Fruit fly (Drosophila melanogaster) whole organism, embryonic: Measurements from ENCODE around the gene Sf3a2.

Source experiments
- CG10147 ChIP-seq: fragments of 200-800 bp; sonication (Bioruptor generic); optimal IDR thresholded peaks from 2 replicates; lab custom pipeline; 2019; ENCODE audit warnings: missing biosample characterization, mild to moderate bottlenecking, missing genetic modification characterization, moderate library complexity
- CG12299 ChIP-seq: fragments of 200-800 bp; sonication (Bioruptor generic); optimal IDR thresholded peaks from 2 replicates; lab custom pipeline; 2018; ENCODE audit warnings: missing biosample characterization, mild to moderate bottlenecking, missing genetic modification characterization
- CG12391 ChIP-seq: fragments of 200-800 bp; sonication (Bioruptor generic); optimal IDR thresholded peaks from 3 replicates; lab custom pipeline; 2018; ENCODE audit warnings: missing biosample characterization, mild to moderate bottlenecking, missing genetic modification characterization, moderate library complexity
- CG13296 ChIP-seq: fragments of 200-800 bp; sonication (Bioruptor generic); optimal IDR thresholded peaks from 3 replicates; lab custom pipeline; 2018; ENCODE audit warnings: missing biosample characterization, mild to moderate bottlenecking, missing genetic modification characterization
- CG15601 ChIP-seq: fragments of 200-800 bp; sonication (Bioruptor generic); optimal IDR thresholded peaks from 3 replicates; lab custom pipeline; 2019; ENCODE audit warnings: missing biosample characterization, mild to moderate bottlenecking, missing genetic modification characterization, moderate library complexity
- CG17361 ChIP-seq: fragments of 200-800 bp; sonication (Bioruptor generic); IDR thresholded peaks from 3 replicates; pipeline ENCODE4 v1.3.6; 2022; ENCODE audit warnings: missing biosample characterization, missing genetic modification characterization
- CG17829 ChIP-seq: fragments of 200-800 bp; optimal IDR thresholded peaks from 2 replicates; lab custom pipeline; 2019; ENCODE audit warnings: missing biosample characterization, mild to moderate bottlenecking, missing genetic modification characterization, moderate library complexity
- CG30431 ChIP-seq: fragments of 200-800 bp; sonication (Bioruptor generic); optimal IDR thresholded peaks from 2 replicates; lab custom pipeline; 2017; ENCODE audit warnings: missing biosample characterization, missing genetic modification characterization
- CG34376 ChIP-seq: fragments of 200-800 bp; sonication (Bioruptor generic); optimal IDR thresholded peaks from 2 replicates; lab custom pipeline; 2018; ENCODE audit warnings: missing biosample characterization, mild to moderate bottlenecking, missing genetic modification characterization
- CG6765 ChIP-seq: fragments of 200-800 bp; sonication (Bioruptor generic); optimal IDR thresholded peaks from 3 replicates; lab custom pipeline; 2017; ENCODE audit warnings: missing biosample characterization, mild to moderate bottlenecking, missing genetic modification characterization
- CG8290 ChIP-seq, 3 experiments: fragments of 200-800 bp; sonication (Bioruptor generic); optimal IDR thresholded peaks; 2 replicates each; lab custom pipeline; 2016 to 2019; ENCODE audit warnings: missing biosample characterization in 3 of 3, missing genetic modification characterization in 3 of 3, mild to moderate bottlenecking in 2 of 3, moderate library complexity in 1 of 3
- CHES-1-like ChIP-seq: fragments of 200-800 bp; sonication (Bioruptor generic); optimal IDR thresholded peaks from 2 replicates; lab custom pipeline; 2016; ENCODE audit warnings: missing biosample characterization, missing genetic modification characterization
- D19B ChIP-seq: fragments of 200-800 bp; sonication (Bioruptor generic); optimal IDR thresholded peaks from 2 replicates; lab custom pipeline; 2017; ENCODE audit warnings: missing biosample characterization, mild to moderate bottlenecking, missing genetic modification characterization
- Fer1 ChIP-seq: fragments of 200-800 bp; sonication (Bioruptor generic); optimal IDR thresholded peaks from 2 replicates; lab custom pipeline; 2017; ENCODE audit warnings: missing biosample characterization, mild to moderate bottlenecking, missing genetic modification characterization
- Hey ChIP-seq: fragments of 200-800 bp; sonication (Bioruptor generic); optimal IDR thresholded peaks from 3 replicates; lab custom pipeline; 2018; ENCODE audit warnings: missing biosample characterization, mild to moderate bottlenecking, missing genetic modification characterization
- Hmr ChIP-seq: fragments of 200-800 bp; sonication (Bioruptor generic); optimal IDR thresholded peaks from 3 replicates; lab custom pipeline; 2017; ENCODE audit warnings: mild to moderate bottlenecking, missing biosample characterization, missing genetic modification reagents, missing genetic modification characterization
- Hr51 ChIP-seq, 2 experiments: fragments of 200-800 bp; sonication (Bioruptor generic); optimal IDR thresholded peaks; 2 replicates in 1 of 2; 3 replicates in 1 of 2; lab custom pipeline; 2016 to 2018; ENCODE audit warnings: missing biosample characterization in 2 of 2, missing genetic modification characterization in 2 of 2, mild to moderate bottlenecking in 1 of 2, moderate library complexity in 1 of 2
- Hr78 ChIP-seq, 2 experiments: fragments of 200-800 bp in 1 of 2; fragments of >200 bp in 1 of 2; sonication (Bioruptor generic) in 1 of 2; optimal IDR thresholded peaks; 2 replicates each; lab custom pipeline; 2017 to 2019; ENCODE audit warnings: missing biosample characterization in 2 of 2, missing genetic modification characterization in 2 of 2, mild to moderate bottlenecking in 1 of 2, moderate library complexity in 1 of 2
- Mad ChIP-seq: fragments of 200-800 bp; sonication (Bioruptor generic); optimal IDR thresholded peaks from 2 replicates; lab custom pipeline; 2016; ENCODE audit warnings: missing biosample characterization, missing genetic modification characterization
- Meics ChIP-seq: fragments of 200-800 bp; sonication (Bioruptor generic); optimal IDR thresholded peaks from 2 replicates; lab custom pipeline; 2017; ENCODE audit warnings: missing biosample characterization, mild to moderate bottlenecking, missing genetic modification characterization
- Myb ChIP-seq: fragments of 200-800 bp; sonication (Bioruptor generic); optimal IDR thresholded peaks from 2 replicates; lab custom pipeline; 2016; ENCODE audit warnings: missing biosample characterization, missing genetic modification characterization
- PHDP ChIP-seq: fragments of 200-800 bp; sonication (Bioruptor generic); optimal IDR thresholded peaks from 3 replicates; lab custom pipeline; 2018; ENCODE audit warnings: missing biosample characterization, mild to moderate bottlenecking, missing genetic modification characterization, moderate library complexity
- Pdp1 ChIP-seq, 2 experiments: fragments of 200-800 bp; sonication (Bioruptor generic); optimal IDR thresholded peaks; 3 replicates each; lab custom pipeline; 2016; ENCODE audit warnings: missing biosample characterization in 2 of 2, missing genetic modification characterization in 2 of 2, mild to moderate bottlenecking in 1 of 2, moderate library complexity in 1 of 2
- Rfx ChIP-seq: fragments of 200-800 bp; sonication (Bioruptor generic); IDR thresholded peaks from 2 replicates; pipeline ENCODE4 v1.3.6; 2022; ENCODE audit warnings: missing biosample characterization, missing genetic modification characterization
- Sox100B ChIP-seq: fragments of 200-800 bp; sonication (Bioruptor generic); optimal IDR thresholded peaks from 3 replicates; lab custom pipeline; 2018; ENCODE audit warnings: missing biosample characterization, mild to moderate bottlenecking, missing genetic modification characterization
- Sox102F ChIP-seq: fragments of 200-800 bp; sonication (Bioruptor generic); optimal IDR thresholded peaks from 2 replicates; lab custom pipeline; 2018; ENCODE audit warnings: missing biosample characterization, mild to moderate bottlenecking, missing genetic modification characterization, moderate library complexity
- ac ChIP-seq: fragments of 200-800 bp; sonication (Bioruptor generic); optimal IDR thresholded peaks from 3 replicates; lab custom pipeline; 2017; ENCODE audit warnings: missing biosample characterization, mild to moderate bottlenecking, missing genetic modification characterization
- al ChIP-seq: fragments of 200-800 bp; sonication (Bioruptor generic); IDR thresholded peaks from 2 replicates; pipeline ENCODE4 v1.3.6; 2022; ENCODE audit warnings: missing biosample characterization, missing genetic modification characterization
- br ChIP-seq: fragments of >200 bp; optimal IDR thresholded peaks from 2 replicates; lab custom pipeline; 2017
- dmrt11E ChIP-seq: fragments of 200-800 bp; sonication (Bioruptor generic); optimal IDR thresholded peaks from 3 replicates; lab custom pipeline; 2018; ENCODE audit warnings: missing biosample characterization, mild to moderate bottlenecking, missing genetic modification characterization, moderate library complexity
- exex ChIP-seq: fragments of 200-800 bp; sonication (Bioruptor generic); optimal IDR thresholded peaks from 4 replicates; lab custom pipeline; 2018; ENCODE audit warnings: missing biosample characterization, mild to moderate bottlenecking, missing genetic modification characterization, moderate library complexity
- ftz-f1 ChIP-seq: fragments of 200-800 bp; sonication (Bioruptor generic); optimal IDR thresholded peaks from 2 replicates; lab custom pipeline; 2016; ENCODE audit warnings: missing biosample characterization, missing genetic modification characterization
- gem ChIP-seq: fragments of 200-800 bp; sonication (Bioruptor generic); optimal IDR thresholded peaks from 2 replicates; lab custom pipeline; 2019; ENCODE audit warnings: missing biosample characterization, mild to moderate bottlenecking, missing genetic modification characterization, moderate library complexity
- grau ChIP-seq: fragments of 200-800 bp; optimal IDR thresholded peaks from 3 replicates; lab custom pipeline; 2019; ENCODE audit warnings: missing biosample characterization, mild to moderate bottlenecking, missing genetic modification characterization, moderate library complexity
- ken ChIP-seq: fragments of 200-800 bp; sonication (Bioruptor generic); IDR thresholded peaks from 3 replicates; pipeline ENCODE4 v1.3.6; 2022; ENCODE audit warnings: missing biosample characterization, missing genetic modification characterization
- kni ChIP-seq: fragments of 200-800 bp; sonication (Bioruptor generic); optimal IDR thresholded peaks from 3 replicates; lab custom pipeline; 2017; ENCODE audit warnings: mild to moderate bottlenecking, missing biosample characterization, missing genetic modification reagents, missing genetic modification characterization
- lmd ChIP-seq: fragments of 200-800 bp; sonication (Bioruptor generic); IDR thresholded peaks from 2 replicates; pipeline ENCODE4 v1.3.6; 2022; ENCODE audit warnings: missing biosample characterization, missing genetic modification characterization
- pum ChIP-seq: fragments of 200-800 bp; sonication (Bioruptor generic); optimal IDR thresholded peaks from 2 replicates; lab custom pipeline; 2016; ENCODE audit warnings: missing biosample characterization, missing genetic modification characterization
- sens ChIP-seq: fragments of 200-800 bp; sonication (Bioruptor generic); peaks from one replicate; lab custom pipeline; 2016; ENCODE audit warnings: missing biosample characterization, missing genetic modification characterization
- slou ChIP-seq: fragments of 200-800 bp; sonication (Bioruptor generic); optimal IDR thresholded peaks from 3 replicates; lab custom pipeline; 2016; ENCODE audit warnings: missing biosample characterization, missing genetic modification characterization
- sr ChIP-seq: fragments of 200-800 bp; sonication (Bioruptor generic); IDR thresholded peaks from 3 replicates; pipeline ENCODE4 v1.3.6; 2022; ENCODE audit warnings: missing biosample characterization, missing genetic modification characterization
- sug ChIP-seq: fragments of 200-800 bp; optimal IDR thresholded peaks from 2 replicates; lab custom pipeline; 2019; ENCODE audit warnings: missing biosample characterization, mild to moderate bottlenecking, missing genetic modification characterization, moderate library complexity
- tin ChIP-seq: fragments of 200-800 bp; sonication (Bioruptor generic); optimal IDR thresholded peaks from 3 replicates; lab custom pipeline; 2016; ENCODE audit warnings: missing biosample characterization, missing genetic modification characterization
- unc-4 ChIP-seq: fragments of 200-800 bp; sonication (Bioruptor generic); IDR thresholded peaks from 2 replicates; pipeline ENCODE4 v1.3.6; 2022; ENCODE audit warnings: missing biosample characterization, missing genetic modification characterization; ENCODE audit not compliant: partially characterized antibody

The Sf3a2 gene

DNA sequence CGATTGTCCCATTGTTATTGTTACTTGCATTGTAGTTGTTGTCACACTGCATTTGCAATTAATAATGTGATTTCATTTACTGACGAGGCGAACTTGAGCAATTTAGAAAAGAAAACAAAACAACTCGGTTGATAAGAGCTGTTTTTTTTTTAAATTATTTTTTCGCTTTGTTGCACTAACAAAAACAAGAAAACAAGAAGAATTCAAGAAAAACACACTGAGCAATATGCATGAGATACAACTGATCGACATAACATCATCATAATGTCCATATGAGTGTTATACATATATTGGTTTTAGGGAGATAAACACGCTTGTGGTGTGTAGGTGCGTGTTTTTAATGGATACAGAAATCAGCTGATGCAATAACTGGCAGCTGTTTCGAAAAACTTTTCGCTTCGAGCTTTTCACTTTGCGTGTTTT is 11.4 kb downstream of the Sf3a2 start (continued):
- peak; percentile 23 for TF ChIP-seq CG10147 (GFP tag; lab: Kevin White, UChicago)
- TF ChIP-seq Meics (GFP tag; lab: Kevin White, UChicago), result peak; percentile 29
- no peak for TF ChIP-seq slou
- TF ChIP-seq CG34376 (GFP tag; lab: Kevin White, UChicago), result peak; percentile 40
- TF ChIP-seq CG12299 (tag; lab: Kevin White, UChicago), result peak; percentile 55
- TF ChIP-seq Fer1 (GFP tag; lab: Kevin White, UChicago), result peak; percentile 24
- no peak for TF ChIP-seq kni (GFP tag; lab: Kevin White, UChicago)
- no peak for TF ChIP-seq CG8290 (GFP tag; optimal IDR thresholded peaks at IDR 0.05; lab: Kevin White, UChicago)
- peak in 1 of 2 experiments; percentile 67 for TF ChIP-seq CG8290 (tag; optimal IDR thresholded peaks at IDR 0.05; lab: Kevin White, UChicago)
- TF ChIP-seq Sox102F, result peak; percentile 9
- TF ChIP-seq Mad (GFP tag; lab: Kevin White, UChicago), result no peak
- TF ChIP-seq, all 482 proteins: peak for 73

DNA sequence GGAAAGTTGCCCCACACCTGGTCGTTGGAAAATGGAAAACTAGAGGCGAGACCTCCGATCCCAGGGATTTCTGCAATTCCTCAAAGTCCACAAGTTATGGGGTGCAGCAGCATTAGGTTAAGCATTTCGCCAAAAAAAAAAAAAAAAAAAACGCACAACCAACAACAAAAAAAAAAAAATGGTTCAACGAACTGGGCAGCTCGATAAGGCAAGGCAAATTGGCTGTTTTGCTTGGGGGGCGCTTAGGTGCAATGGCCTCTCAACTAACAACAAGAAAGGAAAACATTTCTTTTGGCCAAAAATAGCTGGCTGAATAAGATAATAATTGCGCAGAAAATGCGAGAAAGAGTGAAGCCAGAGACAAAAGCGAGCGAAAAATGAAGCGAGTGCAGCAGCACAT is 13.7 kb downstream of the Sf3a2 start:
- peak; percentile 56 for TF ChIP-seq sug (tag; lab: Kevin White, UChicago)
- no peak for TF ChIP-seq Hey (tag; lab: Kevin White, UChicago)

DNA sequence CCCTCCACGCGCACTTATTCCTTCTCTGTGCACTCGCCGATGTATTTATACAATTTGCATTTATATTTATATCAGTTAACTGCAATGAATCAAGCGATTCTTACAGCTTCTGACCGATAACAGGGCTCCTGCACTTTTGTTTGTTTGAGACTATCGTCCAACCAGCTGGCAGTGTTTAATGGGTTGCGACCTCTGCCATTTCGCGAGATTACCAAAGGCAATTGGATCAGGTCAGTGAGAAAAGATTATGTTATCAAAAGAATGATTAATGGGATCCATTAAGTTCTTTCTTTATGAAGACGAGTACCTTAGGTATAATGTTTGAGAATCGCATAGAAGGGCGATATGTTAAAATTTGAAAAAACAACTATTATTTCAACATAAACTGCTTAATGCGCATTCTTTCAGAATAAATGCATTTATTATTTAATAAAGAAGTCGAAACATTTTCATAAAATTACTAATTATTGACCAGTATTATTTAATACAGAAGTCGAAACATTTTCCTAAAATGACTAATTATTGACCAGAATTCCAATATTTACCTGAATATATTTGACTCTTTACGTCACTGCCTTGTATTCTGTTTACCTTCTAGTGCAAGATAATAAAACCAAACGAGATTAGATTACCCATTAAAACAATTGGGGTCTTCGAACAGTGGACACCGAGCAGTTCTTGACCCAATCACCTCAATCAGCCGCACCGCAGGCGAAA is 14.2 kb downstream of the Sf3a2 start:
- TF ChIP-seq gem (tag; lab: Kevin White, UChicago) (peak; percentile 22), dmrt11E (no peak), CG6765 (GFP tag; lab: Kevin White, UChicago) (no peak), Hr51 (GFP tag; optimal IDR thresholded peaks at IDR 0.05; lab: Kevin White, UChicago) (peak in 1 of 2 experiments; percentile 12), PHDP (tag; lab: Kevin White, UChicago) (peak; percentile 20), exex (tag; lab: Kevin White, UChicago) (peak; percentile 30), CG17829 (tag; lab: Kevin White, UChicago) (peak; percentile 93), CG15601 (peak; percentile 31), Hr78 (GFP tag; optimal IDR thresholded peaks at IDR 0.05; lab: Kevin White, UChicago) (peak in 1 of 2 experiments; percentile 71), Pdp1 (GFP tag; optimal IDR thresholded peaks at IDR 0.05; lab: Kevin White, UChicago) (peak in 1 of 2 experiments; percentile 44), pum (GFP tag; lab: Kevin White, UChicago) (no peak), Myb (GFP tag; lab: Kevin White, UChicago) (no peak), grau (peak; percentile 15), D19B (GFP tag; lab: Kevin White, UChicago) (peak; percentile 23), sens (GFP tag; lab: Kevin White, UChicago) (peak; percentile 74)

DNA sequence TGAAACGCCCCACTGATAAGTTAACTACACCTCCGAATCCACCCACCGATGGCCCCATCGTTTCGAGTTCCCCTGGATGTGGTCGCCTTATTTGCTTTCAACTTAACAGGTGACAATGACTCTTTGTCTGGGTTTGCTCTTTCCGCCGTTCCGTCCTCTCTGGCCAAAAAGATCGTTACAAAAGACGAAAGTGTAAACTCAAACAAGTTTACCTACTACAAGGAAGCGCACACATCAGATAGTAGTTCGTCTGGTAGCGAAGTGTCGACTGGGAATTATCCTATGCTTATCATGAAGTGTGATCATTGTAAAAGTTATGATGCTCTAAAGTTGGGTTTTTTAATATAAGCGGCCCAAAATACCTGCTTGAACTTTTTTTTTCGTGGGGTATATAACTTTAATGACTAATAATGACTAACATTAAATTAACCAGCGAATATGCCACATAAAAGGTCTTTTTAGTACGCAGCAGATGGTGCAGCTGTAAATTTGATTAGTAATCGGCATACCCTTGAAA is 15.0 kb downstream of the Sf3a2 start:
- TF ChIP-seq CG30431 (GFP tag; lab: Kevin White, UChicago) (no peak), CHES-1-like (no peak), ken (GFP tag; lab: Robert Waterston, UW) (no peak), lmd (GFP tag; lab: Robert Waterston, UW) (0 out of 2 replicates have a peak, but pooled peaks have one; percentile 20), al (no peak), ac (GFP tag; lab: Kevin White, UChicago) (no peak), CG12391 (tag; lab: Kevin White, UChicago) (no peak), sr (GFP tag; lab: Robert Waterston, UW) (no peak), Rfx (GFP tag; lab: Robert Waterston, UW) (no peak), CG17361 (GFP tag; lab: Robert Waterston, UW) (peak; percentile 37; the same call in 1 of the 3 replicates), Hmr (no peak), unc-4 (GFP tag; lab: Robert Waterston, UW) (no peak), CG13296 (GFP tag; lab: Kevin White, UChicago) (no peak), ftz-f1 (GFP tag; lab: Kevin White, UChicago) (no peak), tin (no peak), br (lab: Kevin White, UChicago) (no peak), Sox100B (peak; percentile 35)
